Fruit fly (Drosophila melanogaster) S2 (cell line): ENCODE measurements around the gene CG4598.

ENCODE experiments used
- CG8478 ChIP-seq: fragments of >200 bp; optimal IDR thresholded peaks from 2 replicates; lab custom pipeline; 2018
- CTCF ChIP-seq, 2 experiments: fragments of >200 bp; optimal IDR thresholded peaks; 2 replicates each; lab custom pipeline; 2018

DNA sequence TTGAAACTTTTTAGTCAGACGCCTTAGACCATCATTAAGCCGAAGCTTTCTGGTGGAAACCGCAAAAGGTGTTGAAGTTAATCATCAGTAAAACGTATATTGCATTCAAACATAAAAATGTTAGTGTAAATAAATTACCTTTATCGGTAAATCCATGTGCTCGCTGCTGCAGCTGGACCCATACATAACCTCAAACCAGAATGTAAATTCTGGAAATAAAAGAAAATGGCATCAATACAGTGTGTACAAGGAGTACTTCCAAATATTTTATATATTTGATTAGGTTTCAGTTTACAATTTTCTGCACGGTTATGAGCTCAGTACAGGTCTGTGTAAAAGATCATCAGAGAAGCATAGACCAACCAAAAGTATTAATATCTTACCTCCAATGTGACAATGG, 24.2 kb upstream of the CG4598 start:
- TF ChIP-seq CG8478 (lab: Kevin White, UChicago) (no peak), CTCF (optimal IDR thresholded peaks at IDR 0.05; lab: Kevin White, UChicago) (no peak)
